ENCODE assay signal across 6 worm cellular contexts in genomic region chrV:12513900-12514299, ce11.
A peak's percentile ranks its signal among the peaks of the same experiment; 100 is the strongest.
TF ChIP-seq lines count a peak whose summit lies in the region.

No protein-coding gene starts in this region.

TF ChIP-seq in whole organism, L1 larva, 84 proteins besides CTCF, POLR2A, EP300 and RAD21:
- TF ChIP-seq lir-3 (tag; optimal IDR thresholded peaks at IDR 0.05; lab: Kevin White, UChicago; ENCODE audit: poor library complexity), result no peak
- no peak for TF ChIP-seq grh-1 (GFP tag; IDR thresholded peaks at IDR 0.05; lab: Robert Waterston, UW)
- TF ChIP-seq hpl-2 (GFP tag; optimal IDR thresholded peaks at IDR 0.05; lab: Kevin White, UChicago), result peak; percentile 25
- TF ChIP-seq nhr-71 (tag; optimal IDR thresholded peaks at IDR 0.05; lab: Kevin White, UChicago), result peak; percentile 10
- TF ChIP-seq lin-35 (GFP tag; optimal IDR thresholded peaks at IDR 0.05; lab: Kevin White, UChicago), result peak in 1 of 2 experiments; percentile 7
- peak; percentile 1 for TF ChIP-seq nhr-20 (tag; optimal IDR thresholded peaks at IDR 0.05; lab: Kevin White, UChicago)
- peak; percentile 12 for TF ChIP-seq skn-1 (tag; optimal IDR thresholded peaks at IDR 0.05; lab: Kevin White, UChicago)
- TF ChIP-seq elt-2 (tag; optimal IDR thresholded peaks at IDR 0.05; lab: Kevin White, UChicago), result peak; percentile 45

TF ChIP-seq in whole organism, L2 larva, 48 proteins besides CTCF, POLR2A, EP300 and RAD21:
- peak; percentile 39 for TF ChIP-seq sma-9 (GFP tag; optimal IDR thresholded peaks at IDR 0.05; lab: Kevin White, UChicago)
- no peak for TF ChIP-seq sma-9 (tag; optimal IDR thresholded peaks at IDR 0.05; lab: Kevin White, UChicago)
- TF ChIP-seq C34F6.9 (tag; optimal IDR thresholded peaks at IDR 0.05; lab: Kevin White, UChicago), result no peak
- TF ChIP-seq F13H6.1 (tag; optimal IDR thresholded peaks at IDR 0.05; lab: Kevin White, UChicago), result peak; percentile 12
- TF ChIP-seq fos-1 (tag; optimal IDR thresholded peaks at IDR 0.05; lab: Kevin White, UChicago), result peak; percentile 2
- no peak for TF ChIP-seq ama-1 (optimal IDR thresholded peaks at IDR 0.05; lab: Kevin White, UChicago)
- TF ChIP-seq ZK546.5 (tag; optimal IDR thresholded peaks at IDR 0.05; lab: Kevin White, UChicago), result no peak
- TF ChIP-seq unc-62 (GFP tag; optimal IDR thresholded peaks at IDR 0.05; lab: Kevin White, UChicago), result no peak

TF ChIP-seq in whole organism, L3 larva, 47 proteins besides CTCF, POLR2A, EP300 and RAD21:
- TF ChIP-seq nhr-12 (tag; optimal IDR thresholded peaks at IDR 0.05; lab: Kevin White, UChicago) (no peak), zag-1 (tag; optimal IDR thresholded peaks at IDR 0.05; lab: Kevin White, UChicago) (no peak), nhr-43 (tag; optimal IDR thresholded peaks at IDR 0.05; lab: Kevin White, UChicago; ENCODE audit: poor library complexity, severe bottlenecking) (peak; percentile 29), fkh-2 (tag; optimal IDR thresholded peaks at IDR 0.05; lab: Kevin White, UChicago) (no peak), unc-62 (GFP tag; optimal IDR thresholded peaks at IDR 0.05; lab: Kevin White, UChicago) (no peak), elt-2 (tag; optimal IDR thresholded peaks at IDR 0.05; lab: Kevin White, UChicago) (peak; percentile 57), snpc-4 (tag; optimal IDR thresholded peaks at IDR 0.05; lab: Kevin White, UChicago) (no peak), ceh-9 (tag; optimal IDR thresholded peaks at IDR 0.05; lab: Kevin White, UChicago) (no peak), nhr-76 (tag; optimal IDR thresholded peaks at IDR 0.05; lab: Kevin White, UChicago) (no peak), jun-1 (tag; optimal IDR thresholded peaks at IDR 0.05; lab: Kevin White, UChicago) (no peak)

TF ChIP-seq in whole organism, L4 larva, 104 proteins besides CTCF, POLR2A, EP300 and RAD21:
- TF ChIP-seq mes-2 (tag; optimal IDR thresholded peaks at IDR 0.05; lab: Kevin White, UChicago; ENCODE audit: poor library complexity, severe bottlenecking), result peak; percentile 37
- no peak for TF ChIP-seq unc-130 (GFP tag; optimal IDR thresholded peaks at IDR 0.05; lab: Kevin White, UChicago)
- peak; percentile 51 for TF ChIP-seq pqm-1 (tag; optimal IDR thresholded peaks at IDR 0.05; lab: Kevin White, UChicago)
- TF ChIP-seq zip-2 (tag; optimal IDR thresholded peaks at IDR 0.05; lab: Kevin White, UChicago), result no peak
- TF ChIP-seq unc-62 (GFP tag; optimal IDR thresholded peaks at IDR 0.05 in 1 of 2; lab: Kevin White, UChicago), result no peak
- no peak for TF ChIP-seq unc-62 (tag; optimal IDR thresholded peaks at IDR 0.05; lab: Kevin White, UChicago)
- TF ChIP-seq daf-19 (GFP tag; conservative IDR thresholded peaks at IDR 0.05; lab: Robert Waterston, UW), result no peak
- TF ChIP-seq hlh-11 (tag; optimal IDR thresholded peaks at IDR 0.05; lab: Kevin White, UChicago), result peak; percentile 33
- peak; percentile 12 for TF ChIP-seq nhr-11 (tag; optimal IDR thresholded peaks at IDR 0.05; lab: Kevin White, UChicago)
- TF ChIP-seq dmd-6 (GFP tag; IDR thresholded peaks at IDR 0.05; lab: Robert Waterston, UW), result peak; percentile 25; the same call in 1 of the 2 replicates
- peak; percentile 7 for TF ChIP-seq dve-1 (tag; optimal IDR thresholded peaks at IDR 0.05; lab: Kevin White, UChicago; ENCODE audit: insufficient read depth)
- no peak for TF ChIP-seq tag-97 (GFP tag; IDR thresholded peaks at IDR 0.05; lab: Robert Waterston, UW)
- no peak for TF ChIP-seq arid-1 (GFP tag; conservative IDR thresholded peaks at IDR 0.05; lab: Robert Waterston, UW)
- TF ChIP-seq cey-2 (tag; optimal IDR thresholded peaks at IDR 0.05; lab: Kevin White, UChicago; ENCODE audit: borderline replicate concordance, insufficient read depth), result no peak
- TF ChIP-seq set-16 (GFP tag; IDR thresholded peaks at IDR 0.05; lab: Robert Waterston, UW), result no peak
- no peak for TF ChIP-seq daf-16 (GFP tag; optimal IDR thresholded peaks at IDR 0.05; lab: Kevin White, UChicago)
- TF ChIP-seq daf-16 (tag; optimal IDR thresholded peaks at IDR 0.05; lab: Kevin White, UChicago), result peak; percentile 19
- no peak for TF ChIP-seq dmd-8 (GFP tag; IDR thresholded peaks at IDR 0.05; lab: Robert Waterston, UW)
- TF ChIP-seq lsy-2 (tag; optimal IDR thresholded peaks at IDR 0.05; lab: Kevin White, UChicago), result no peak
- TF ChIP-seq F49E8.2 (tag; optimal IDR thresholded peaks at IDR 0.05; lab: Kevin White, UChicago; ENCODE audit: borderline replicate concordance), result no peak
- TF ChIP-seq nhr-6 (tag; optimal IDR thresholded peaks at IDR 0.05; lab: Kevin White, UChicago), result peak; percentile 36

TF ChIP-seq in whole organism, late embryonic, 69 proteins besides CTCF, POLR2A, EP300 and RAD21:
- TF ChIP-seq unc-86 (tag; optimal IDR thresholded peaks at IDR 0.05; lab: Kevin White, UChicago) (no peak), ceh-45 (GFP tag; IDR thresholded peaks at IDR 0.05; lab: Robert Waterston, UW) (no peak), ceh-19 (GFP tag; optimal IDR thresholded peaks at IDR 0.05; lab: Kevin White, UChicago) (no peak), ceh-34 (tag; optimal IDR thresholded peaks at IDR 0.05; lab: Kevin White, UChicago) (no peak), fkh-6 (tag; optimal IDR thresholded peaks at IDR 0.05; lab: Kevin White, UChicago) (no peak), Y22D7AL.16 (tag; optimal IDR thresholded peaks at IDR 0.05; lab: Kevin White, UChicago) (no peak), elt-2 (tag; optimal IDR thresholded peaks at IDR 0.05; lab: Kevin White, UChicago) (peak; percentile 67)
TF ChIP-seq in whole organism, late embryonic: peak in this region for 1.

TF ChIP-seq in whole organism, young adult, 124 proteins besides CTCF, POLR2A, EP300 and RAD21:
- TF ChIP-seq nhr-80 (tag; optimal IDR thresholded peaks at IDR 0.05; lab: Kevin White, UChicago), result peak; percentile 35
- no peak for TF ChIP-seq Y56A3A.18 (GFP tag; IDR thresholded peaks at IDR 0.05; lab: Robert Waterston, UW)
- TF ChIP-seq ceh-40 (GFP tag; IDR thresholded peaks at IDR 0.05; lab: Robert Waterston, UW), result no peak
- no peak for TF ChIP-seq madf-10 (tag; optimal IDR thresholded peaks at IDR 0.05; lab: Kevin White, UChicago)
- TF ChIP-seq cebp-1 (GFP tag; IDR thresholded peaks at IDR 0.05; lab: Robert Waterston, UW), result peak; percentile 79
- peak; percentile 93 for TF ChIP-seq cebp-1 (tag; optimal IDR thresholded peaks at IDR 0.05; lab: Kevin White, UChicago)
- TF ChIP-seq hrde-1 (tag; optimal IDR thresholded peaks at IDR 0.05; lab: Kevin White, UChicago; ENCODE audit: borderline replicate concordance), result no peak
- no peak for TF ChIP-seq hmg-20 (GFP tag; IDR thresholded peaks at IDR 0.05; lab: Robert Waterston, UW)
- no peak for TF ChIP-seq dpff-1 (tag; optimal IDR thresholded peaks at IDR 0.05; lab: Kevin White, UChicago)
- no peak for TF ChIP-seq bed-2 (GFP tag; IDR thresholded peaks at IDR 0.05; lab: Robert Waterston, UW)
- TF ChIP-seq zim-3 (tag; optimal IDR thresholded peaks at IDR 0.05; lab: Kevin White, UChicago), result no peak
- TF ChIP-seq atf-7 (tag; optimal IDR thresholded peaks at IDR 0.05; lab: Kevin White, UChicago), result no peak
TF ChIP-seq in whole organism, young adult: peak in this region for 2.
